Fruit fly (Drosophila melanogaster) whole organism, embryonic: Measurements from ENCODE around the gene cry.
A peak's percentile ranks its signal among the peaks of the same experiment; 100 is the strongest.

Source experiments
- Adf1 ChIP-seq: fragments of 200-800 bp; sonication (Bioruptor generic); IDR thresholded peaks from 2 replicates; pipeline ENCODE4 v1.3.6; 2022; ENCODE audit warnings: missing biosample characterization, missing genetic modification characterization
- Aef1 ChIP-seq: fragments of 200-800 bp; sonication (Bioruptor generic); IDR thresholded peaks from 3 replicates; pipeline ENCODE4 v1.3.6; 2022; ENCODE audit warnings: missing biosample characterization, missing genetic modification characterization
- CG11456 ChIP-seq: fragments of 200-800 bp; sonication (Bioruptor generic); IDR thresholded peaks from 3 replicates; pipeline ENCODE4 v1.3.6; 2022; ENCODE audit warnings: missing biosample characterization, missing genetic modification characterization
- CG1233 ChIP-seq: fragments of 200-800 bp; sonication (Bioruptor generic); optimal IDR thresholded peaks from 4 replicates; lab custom pipeline; 2018; ENCODE audit warnings: missing biosample characterization, mild to moderate bottlenecking, missing genetic modification characterization
- CG13296 ChIP-seq: fragments of 200-800 bp; sonication (Bioruptor generic); optimal IDR thresholded peaks from 3 replicates; lab custom pipeline; 2018; ENCODE audit warnings: missing biosample characterization, mild to moderate bottlenecking, missing genetic modification characterization
- CG14965 ChIP-seq: fragments of 200-800 bp; sonication (Bioruptor generic); optimal IDR thresholded peaks from 2 replicates; lab custom pipeline; 2016; ENCODE audit warnings: missing biosample characterization, missing genetic modification characterization, borderline replicate concordance
- CG15011 ChIP-seq: fragments of 200-800 bp; sonication (Bioruptor generic); optimal IDR thresholded peaks from 3 replicates; lab custom pipeline; 2018; ENCODE audit warnings: missing biosample characterization, mild to moderate bottlenecking, missing genetic modification characterization
- CG1603 ChIP-seq: fragments of 200-800 bp; sonication (Bioruptor generic); optimal IDR thresholded peaks from 2 replicates; lab custom pipeline; 2019; ENCODE audit warnings: missing biosample characterization, mild to moderate bottlenecking, missing genetic modification characterization, moderate library complexity
- CG17361 ChIP-seq: fragments of 200-800 bp; sonication (Bioruptor generic); IDR thresholded peaks from 3 replicates; pipeline ENCODE4 v1.3.6; 2022; ENCODE audit warnings: missing biosample characterization, missing genetic modification characterization
- CG3281 ChIP-seq: fragments of 200-800 bp; sonication (Bioruptor generic); optimal IDR thresholded peaks from 3 replicates; lab custom pipeline; 2017; ENCODE audit warnings: missing biosample characterization, mild to moderate bottlenecking, missing genetic modification characterization
- CG3995 ChIP-seq: fragments of 200-800 bp; sonication (Bioruptor generic); optimal IDR thresholded peaks from 3 replicates; lab custom pipeline; 2016; ENCODE audit warnings: missing biosample characterization, missing genetic modification characterization
- CG6175 ChIP-seq: fragments of 200-800 bp; sonication (Bioruptor generic); IDR thresholded peaks from 3 replicates; pipeline ENCODE4 v1.3.6; 2022; ENCODE audit warnings: missing biosample characterization, missing genetic modification characterization
- CG6689 ChIP-seq: fragments of 200-800 bp; sonication (Bioruptor generic); IDR thresholded peaks from 2 replicates; pipeline ENCODE4 v1.3.6; 2022; ENCODE audit warnings: missing biosample characterization, missing genetic modification characterization
- CG6813 ChIP-seq: fragments of 200-800 bp; sonication (Bioruptor generic); optimal IDR thresholded peaks from 2 replicates; lab custom pipeline; 2017; ENCODE audit warnings: missing biosample characterization, missing genetic modification characterization, mild to moderate bottlenecking, moderate library complexity, missing genetic modification reagents
- CG7271 ChIP-seq: fragments of 200-800 bp; sonication (Bioruptor generic); optimal IDR thresholded peaks from 2 replicates; lab custom pipeline; 2018; ENCODE audit warnings: missing biosample characterization, mild to moderate bottlenecking, missing genetic modification characterization, moderate library complexity
- CG7786 ChIP-seq: fragments of 200-800 bp; sonication (Bioruptor generic); optimal IDR thresholded peaks from 2 replicates; lab custom pipeline; 2016; ENCODE audit warnings: missing biosample characterization, missing genetic modification characterization
- CG7928 ChIP-seq: fragments of 200-800 bp; sonication (Bioruptor generic); optimal IDR thresholded peaks from 2 replicates; lab custom pipeline; 2017; ENCODE audit warnings: missing biosample characterization, mild to moderate bottlenecking, missing genetic modification characterization
- D19A ChIP-seq: fragments of 200-800 bp; optimal IDR thresholded peaks from 3 replicates; lab custom pipeline; 2019; ENCODE audit warnings: missing biosample characterization, mild to moderate bottlenecking, missing genetic modification characterization, moderate library complexity
- Drgx ChIP-seq: fragments of 200-800 bp; sonication (Bioruptor generic); IDR thresholded peaks from 2 replicates; pipeline ENCODE4 v1.3.6; 2022; ENCODE audit warnings: missing biosample characterization, missing genetic modification characterization
- ERR ChIP-seq: fragments of 200-800 bp; sonication (Bioruptor generic); optimal IDR thresholded peaks from 2 replicates; lab custom pipeline; 2016; ENCODE audit warnings: missing biosample characterization, missing genetic modification characterization
- Ets65A ChIP-seq: fragments of 200-800 bp; sonication (Bioruptor generic); peaks from one replicate; lab custom pipeline; 2016; ENCODE audit warnings: missing biosample characterization, missing genetic modification characterization
- HHEX ChIP-seq: fragments of 200-800 bp; sonication (Bioruptor generic); optimal IDR thresholded peaks from 3 replicates; lab custom pipeline; 2017; ENCODE audit warnings: missing biosample characterization, mild to moderate bottlenecking, missing genetic modification characterization, missing genetic modification reagents
- HmgZ ChIP-seq: fragments of 200-800 bp; sonication (Bioruptor generic); optimal IDR thresholded peaks from 2 replicates; lab custom pipeline; 2018; ENCODE audit warnings: missing biosample characterization, mild to moderate bottlenecking, missing genetic modification characterization
- Hr78 ChIP-seq, 2 experiments: fragments of 200-800 bp in 1 of 2; fragments of >200 bp in 1 of 2; sonication (Bioruptor generic) in 1 of 2; optimal IDR thresholded peaks; 2 replicates each; lab custom pipeline; 2017 to 2019; ENCODE audit warnings: missing biosample characterization in 2 of 2, missing genetic modification characterization in 2 of 2, mild to moderate bottlenecking in 1 of 2, moderate library complexity in 1 of 2
- Lpt ChIP-seq: fragments of >200 bp; optimal IDR thresholded peaks from 2 replicates; lab custom pipeline; 2018; ENCODE audit warnings: missing biosample characterization, missing genetic modification characterization
- Med ChIP-seq: fragments of 200-800 bp; sonication (Bioruptor generic); peaks from one replicate; lab custom pipeline; 2016; ENCODE audit warnings: missing biosample characterization, missing genetic modification characterization, mild to moderate bottlenecking, inconsistent platforms, moderate library complexity
- Poxn ChIP-seq: fragments of 200-800 bp; sonication (Bioruptor generic); IDR thresholded peaks from 2 replicates; pipeline ENCODE4 v1.3.6; 2022; ENCODE audit warnings: missing biosample characterization, missing genetic modification characterization
- Sin3A ChIP-seq: fragments of >200 bp; optimal IDR thresholded peaks from 2 replicates; lab custom pipeline; 2018
- Sox100B ChIP-seq: fragments of 200-800 bp; sonication (Bioruptor generic); optimal IDR thresholded peaks from 3 replicates; lab custom pipeline; 2018; ENCODE audit warnings: missing biosample characterization, mild to moderate bottlenecking, missing genetic modification characterization
- abd-A ChIP-seq: fragments of 200-800 bp; sonication (Bioruptor generic); optimal IDR thresholded peaks from 3 replicates; lab custom pipeline; 2019; ENCODE audit warnings: missing biosample characterization, mild to moderate bottlenecking, missing genetic modification characterization, moderate library complexity
- ash1 ChIP-seq: fragments of 200-800 bp; sonication (Bioruptor generic); optimal IDR thresholded peaks from 2 replicates; lab custom pipeline; 2018; ENCODE audit warnings: missing biosample characterization, mild to moderate bottlenecking, missing genetic modification characterization
- bab2 ChIP-seq: fragments of 200-800 bp; sonication (Bioruptor generic); optimal IDR thresholded peaks from 2 replicates; lab custom pipeline; 2016; ENCODE audit warnings: missing biosample characterization, missing genetic modification characterization
- btn ChIP-seq: fragments of 200-800 bp; sonication (Bioruptor generic); optimal IDR thresholded peaks from 2 replicates; lab custom pipeline; 2016; ENCODE audit warnings: missing biosample characterization, missing genetic modification characterization
- cas ChIP-seq: fragments of 200-800 bp; sonication (Bioruptor generic); IDR thresholded peaks from 2 replicates; pipeline ENCODE4 v1.3.6; 2022; ENCODE audit warnings: missing biosample characterization, missing genetic modification characterization
- crol ChIP-seq: fragments of 200-800 bp; sonication (Bioruptor generic); IDR thresholded peaks from 2 replicates; pipeline ENCODE4 v1.3.6; 2022; ENCODE audit warnings: missing biosample characterization, missing genetic modification characterization
- mirr ChIP-seq: fragments of 200-800 bp; sonication (Bioruptor generic); optimal IDR thresholded peaks from 3 replicates; lab custom pipeline; 2018; ENCODE audit warnings: missing biosample characterization, mild to moderate bottlenecking, missing genetic modification characterization
- pan ChIP-seq, 4 experiments: fragments of >200 bp in 3 of 4; fragments of 200-800 bp in 1 of 4; sonication (Bioruptor generic) in 1 of 4; optimal IDR thresholded peaks in 3 of 4; IDR thresholded peaks in 1 of 4; 2 replicates each; pipeline versions ENCODE4 v1.3.6 to Lab custom; 2017 to 2022; ENCODE audit warnings: missing biosample characterization in 2 of 4, missing genetic modification characterization in 2 of 4, mixed read lengths in 1 of 4
- pita ChIP-seq: fragments of 200-800 bp; sonication (Bioruptor generic); optimal IDR thresholded peaks from 2 replicates; lab custom pipeline; 2017; ENCODE audit warnings: missing biosample characterization, mild to moderate bottlenecking, missing genetic modification characterization
- scrt ChIP-seq: fragments of 200-800 bp; sonication (Bioruptor generic); optimal IDR thresholded peaks from 2 replicates; lab custom pipeline; 2018; ENCODE audit warnings: missing biosample characterization, mild to moderate bottlenecking, missing genetic modification characterization, moderate library complexity
- slou ChIP-seq: fragments of 200-800 bp; sonication (Bioruptor generic); optimal IDR thresholded peaks from 3 replicates; lab custom pipeline; 2016; ENCODE audit warnings: missing biosample characterization, missing genetic modification characterization
- sqz ChIP-seq: fragments of 200-800 bp; sonication (Bioruptor generic); optimal IDR thresholded peaks from 3 replicates; lab custom pipeline; 2018; ENCODE audit warnings: missing biosample characterization, mild to moderate bottlenecking, missing genetic modification characterization
- tll ChIP-seq, 2 experiments: fragments of 200-800 bp in 1 of 2; fragments of >200 bp in 1 of 2; sonication (Bioruptor generic) in 1 of 2; optimal IDR thresholded peaks; 2 replicates each; lab custom pipeline; 2017 to 2019; ENCODE audit warnings: missing biosample characterization in 2 of 2, missing genetic modification characterization in 2 of 2, mild to moderate bottlenecking in 1 of 2, moderate library complexity in 1 of 2
- ttk ChIP-seq: fragments of 200-800 bp; sonication (Bioruptor generic); IDR thresholded peaks from 2 replicates; pipeline ENCODE4 v2.1.2; 2022; ENCODE audit warnings: missing biosample characterization, missing genetic modification characterization
- z ChIP-seq: fragments of 200-800 bp; sonication (Bioruptor generic); IDR thresholded peaks from 3 replicates; pipeline ENCODE4 v1.3.6; 2022; ENCODE audit warnings: missing biosample characterization, missing genetic modification characterization

cry gene

dm6 chr3R:19187717-19188149, 24.2 kb upstream of the cry start (continued):
- TF ChIP-seq CG7271 (tag; lab: Kevin White, UChicago), result no peak
- TF ChIP-seq CG6689 (GFP tag; lab: Robert Waterston, UW), result no peak
- no peak for TF ChIP-seq pita
- peak; percentile 10 for TF ChIP-seq CG1603 (tag; lab: Kevin White, UChicago)
- TF ChIP-seq, all 482 proteins: peak for 58

dm6 chr3R:19190020-19190419, 21.9 kb upstream of the cry start:
- TF ChIP-seq Ets65A (GFP tag; lab: Kevin White, UChicago) (peak; percentile 79), CG17361 (GFP tag; lab: Robert Waterston, UW) (0 out of 3 replicates have a peak, but pooled peaks have one; percentile 26), CG11456 (no peak), CG14965 (no peak)
- TF ChIP-seq, all 482 proteins: peak for 2

DNA sequence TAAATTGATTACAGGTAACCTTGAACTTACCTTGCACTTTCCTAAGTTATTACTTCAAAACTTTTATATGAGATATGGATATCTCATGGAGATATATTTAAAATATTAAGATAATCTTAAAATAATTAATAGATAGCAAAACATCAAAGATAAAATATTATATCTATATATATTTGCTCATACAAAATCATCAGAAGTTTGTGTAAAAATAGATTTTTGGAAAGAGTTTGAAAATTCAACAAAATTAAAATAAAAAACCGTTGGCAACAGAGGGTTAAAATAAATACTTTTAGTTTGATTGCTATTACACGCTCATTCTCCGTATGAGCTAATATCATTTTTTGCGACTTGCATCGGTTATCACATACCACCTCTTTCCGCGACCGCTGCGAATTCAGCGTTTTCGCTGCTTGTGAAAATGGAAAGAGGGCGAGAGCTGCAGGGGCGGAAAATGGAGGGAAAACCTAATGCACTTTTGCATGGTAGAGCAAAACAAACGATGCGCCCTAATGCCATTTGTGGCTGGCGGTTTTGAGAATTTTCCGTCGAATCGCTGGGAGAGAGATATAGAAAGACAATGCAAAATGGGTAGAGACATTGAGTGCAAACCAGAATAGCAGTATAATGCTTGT, 707 bp downstream of the cry start:
- no peak for TF ChIP-seq CG7786 (GFP tag; lab: Kevin White, UChicago)
- no peak for TF ChIP-seq btn (GFP tag; lab: Kevin White, UChicago)
- TF ChIP-seq bab2, result no peak
- no peak for TF ChIP-seq ERR (GFP tag; lab: Kevin White, UChicago)
- no peak for TF ChIP-seq CG1233 (GFP tag; lab: Kevin White, UChicago)
- no peak for TF ChIP-seq z
- no peak for TF ChIP-seq Aef1 (GFP tag; lab: Robert Waterston, UW)
- TF ChIP-seq ttk (GFP tag; lab: Robert Waterston, UW), result no peak
- TF ChIP-seq D19A (tag; lab: Kevin White, UChicago), result no peak
- TF ChIP-seq CG3281, result no peak

- TF ChIP-seq pan (optimal IDR thresholded peaks at IDR 0.05; lab: Kevin White, UChicago) (no peak), pan (GFP tag; optimal IDR thresholded peaks at IDR 0.05 in 1 of 2, IDR thresholded peaks at IDR 0.05 in 1 of 2) (peak in 1 of 2 experiments; percentile 12), tll (GFP tag; optimal IDR thresholded peaks at IDR 0.05; lab: Kevin White, UChicago) (no peak), Med (peak; percentile 1), Hr78 (GFP tag; optimal IDR thresholded peaks at IDR 0.05; lab: Kevin White, UChicago) (peak in 1 of 2 experiments; percentile 53), Drgx (GFP tag; lab: Robert Waterston, UW) (no peak), Ets65A (GFP tag; lab: Kevin White, UChicago) (peak; percentile 67), cas (GFP tag; lab: Robert Waterston, UW) (no peak), scrt (GFP tag; lab: Kevin White, UChicago) (peak; percentile 59)
Observed at dm6 chr3R:19221350-19221749, 9.4 kb downstream of the cry start.

DNA sequence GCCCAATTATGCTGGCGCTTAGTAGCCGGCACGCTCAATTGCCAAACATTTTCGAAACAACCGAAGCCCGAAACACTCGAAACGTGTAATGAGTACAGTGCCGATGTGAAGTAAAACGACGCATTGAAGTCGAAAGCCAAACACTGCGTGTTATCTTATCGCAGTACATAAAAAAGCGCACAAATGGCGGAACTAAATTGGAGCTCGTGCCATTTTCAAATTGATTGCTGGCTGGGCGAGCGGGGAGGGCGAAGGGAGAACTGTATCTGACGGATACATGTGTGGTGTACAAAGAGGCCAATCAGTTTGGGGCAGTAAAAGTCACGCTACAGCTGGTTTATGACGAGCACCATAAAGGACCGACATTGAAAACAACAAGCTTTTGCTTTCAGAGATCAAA, 11.4 kb downstream of the cry start:
- TF ChIP-seq HHEX (GFP tag; lab: Kevin White, UChicago) (peak; percentile 36), sqz (GFP tag; lab: Kevin White, UChicago) (peak; percentile 42), CG13296 (GFP tag; lab: Kevin White, UChicago) (peak; percentile 53), Poxn (no peak), HmgZ (tag; lab: Kevin White, UChicago) (peak; percentile 56), Sox100B (GFP tag; lab: Kevin White, UChicago) (no peak), ash1 (GFP tag; lab: Kevin White, UChicago) (no peak), CG6175 (GFP tag; lab: Robert Waterston, UW) (0 out of 3 replicates have a peak, but pooled peaks have one; percentile 34), mirr (GFP tag; lab: Kevin White, UChicago) (peak; percentile 98), CG7928 (GFP tag; lab: Kevin White, UChicago) (no peak), Sin3A (lab: Kevin White, UChicago) (no peak), crol (peak; percentile 91), Adf1 (peak; percentile 36; the same call in 1 of the 2 replicates), CG15011 (GFP tag; lab: Kevin White, UChicago) (no peak), Lpt (GFP tag; lab: Kevin White, UChicago) (no peak), CG6813 (peak; percentile 16), slou (no peak), abd-A (tag; lab: Kevin White, UChicago) (peak; percentile 51), CG3995 (peak; percentile 37)
